Worm (Caenorhabditis elegans) whole organism, L3 larva: ENCODE results near the gene dsh-2.

Experiments used
- egl-27 ChIP-seq: sonication (generic microtip); optimal IDR thresholded peaks from 4 replicates; lab custom pipeline; 2017; ENCODE audit warnings: missing biosample characterization, missing genetic modification reagents, missing genetic modification characterization
- lin-39 ChIP-seq: fragments of 150-350 bp; optimal IDR thresholded peaks from 2 replicates; lab custom pipeline; 2018; ENCODE audit warnings: missing biosample characterization, missing genetic modification reagents, missing genetic modification characterization
- mdl-1 ChIP-seq: fragments of 150-350 bp; optimal IDR thresholded peaks from 2 replicates; lab custom pipeline; 2014; ENCODE audit warnings: missing biosample characterization, missing genetic modification characterization
- nhr-11 ChIP-seq: fragments of 150-350 bp; optimal IDR thresholded peaks from 2 replicates; lab custom pipeline; 2014; ENCODE audit warnings: missing biosample characterization, missing genetic modification characterization
- tbx-2 ChIP-seq: sonication (generic microtip); optimal IDR thresholded peaks from 2 replicates; lab custom pipeline; 2016; ENCODE audit warnings: mild to moderate bottlenecking, missing genetic modification characterization, missing compliant biosample characterization
- ztf-11 ChIP-seq: fragments of 150-350 bp; optimal IDR thresholded peaks from 2 replicates; lab custom pipeline; 2014; ENCODE audit warnings: missing biosample characterization, missing genetic modification characterization

ce11 chrII:5085450-5085849, 4.5 kb upstream of the dsh-2 start, which contains the start of gene txt-9:
- no peak for TF ChIP-seq mdl-1 (tag; lab: Kevin White, UChicago)
- TF ChIP-seq ztf-11 (tag; lab: Kevin White, UChicago), result no peak
- no peak for TF ChIP-seq nhr-11
- no peak for TF ChIP-seq egl-27
- no peak for TF ChIP-seq lin-39 (tag; lab: Kevin White, UChicago)
- TF ChIP-seq tbx-2 (tag; lab: Kevin White, UChicago), result no peak
